Worm (Caenorhabditis elegans) whole organism, L4/young adult: Measurements from ENCODE around the gene saeg-1.

Experiments
- W03F9.2 ChIP-seq: fragments of 150-350 bp; optimal IDR thresholded peaks from 2 replicates; lab custom pipeline; 2014; ENCODE audit warnings: missing biosample characterization, missing genetic modification characterization
- him-1 ChIP-seq: sonication (generic microtip); optimal IDR thresholded peaks from 2 replicates; lab custom pipeline; 2016; ENCODE audit warnings: missing genotype, missing genetic modification reagents, missing genetic modification characterization, missing compliant biosample characterization

DNA sequence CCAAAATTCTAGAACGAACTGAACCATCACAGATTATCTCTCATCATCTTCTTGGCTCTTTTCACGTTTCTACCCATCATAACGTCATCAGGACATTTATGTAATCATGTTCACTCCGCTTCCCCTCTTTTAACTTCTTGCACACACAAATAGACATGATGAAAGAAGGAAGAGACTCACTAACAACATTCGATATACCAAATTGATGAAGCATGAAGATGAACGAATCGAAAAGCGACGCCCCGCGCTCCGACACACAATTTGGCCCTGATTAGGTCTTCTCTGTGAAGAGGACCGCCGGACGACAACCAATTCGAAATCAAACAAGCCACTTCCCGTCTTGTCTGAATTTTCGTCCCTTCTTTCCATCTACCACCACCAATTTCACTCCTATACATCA lies 47.0 kb downstream of the saeg-1 start:
- TF ChIP-seq W03F9.2 (no peak), him-1 (no peak)
